Fruit fly (Drosophila melanogaster): ENCODE measurements around the gene zormin.

Gene zormin

DNA sequence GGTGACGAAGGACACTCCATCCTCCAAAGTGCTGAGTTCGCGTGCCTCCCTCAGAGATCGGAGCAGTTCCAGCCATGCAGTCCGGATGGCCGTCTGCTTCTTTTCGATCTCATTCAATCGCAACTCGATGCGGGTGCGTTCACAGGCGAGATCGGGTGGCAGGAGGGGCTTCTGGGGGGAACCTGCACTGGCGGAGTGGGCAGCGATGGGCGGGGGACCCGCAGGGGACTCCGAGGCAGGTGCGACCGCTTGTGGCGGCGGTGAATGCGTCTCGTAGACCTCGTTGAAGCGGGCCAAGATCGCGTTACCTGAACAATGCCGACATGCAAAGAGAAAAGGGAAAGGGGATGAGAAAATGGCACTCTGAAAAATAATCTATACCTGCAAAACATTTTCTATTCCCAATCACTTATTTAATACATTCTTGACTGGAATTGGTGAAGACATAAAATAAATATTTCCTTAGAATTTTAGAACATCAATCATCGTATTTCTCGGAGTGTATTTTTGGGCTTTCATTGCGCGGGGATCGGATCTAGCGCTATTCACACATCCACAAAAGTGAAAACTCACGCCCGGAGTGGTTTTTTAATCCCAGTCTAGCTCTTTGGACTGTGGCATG is 7.3 kb upstream of the zormin start (continued):
- peak; percentile 61; the same call in 2 of the 3 replicates for TF ChIP-seq H15 (GFP tag; IDR thresholded peaks at IDR 0.05)
- TF ChIP-seq CG8924 (tag; optimal IDR thresholded peaks at IDR 0.05), result peak; percentile 49
- TF ChIP-seq ab (GFP tag; optimal IDR thresholded peaks at IDR 0.05), result no peak
- TF ChIP-seq Neu2 (GFP tag; optimal IDR thresholded peaks at IDR 0.05; ENCODE audit: borderline replicate concordance), result no peak
- no peak for TF ChIP-seq pzg (GFP tag; optimal IDR thresholded peaks at IDR 0.05)
- TF ChIP-seq Dp (GFP tag; optimal IDR thresholded peaks at IDR 0.05), result no peak
- peak; percentile 45 for TF ChIP-seq CG17385 (GFP tag; optimal IDR thresholded peaks at IDR 0.05)
- TF ChIP-seq Rx (GFP tag; IDR thresholded peaks at IDR 0.05), result 0 out of 2 replicates have a peak, but pooled peaks have one; percentile 13
- no peak for TF ChIP-seq CG12236 (GFP tag; optimal IDR thresholded peaks at IDR 0.05)
- no peak for TF ChIP-seq sob (GFP tag; IDR thresholded peaks at IDR 0.05)
- no peak for TF ChIP-seq HmgD (GFP tag; optimal IDR thresholded peaks at IDR 0.05)
- no peak for TF ChIP-seq CG2129 (GFP tag; IDR thresholded peaks at IDR 0.05; ENCODE audit: partially characterized antibody)
- TF ChIP-seq CG15269 (tag; optimal IDR thresholded peaks at IDR 0.05), result no peak
- peak; percentile 62 for TF ChIP-seq sisA (GFP tag; IDR thresholded peaks at IDR 0.05)
- TF ChIP-seq nau (GFP tag; optimal IDR thresholded peaks at IDR 0.05), result no peak
- no peak for TF ChIP-seq insv (GFP tag; optimal IDR thresholded peaks at IDR 0.05)
- TF ChIP-seq Deaf1 (tag; optimal IDR thresholded peaks at IDR 0.05), result peak; percentile 8
- TF ChIP-seq CG3281 (GFP tag; optimal IDR thresholded peaks at IDR 0.05), result no peak
- TF ChIP-seq CG11085 (GFP tag; IDR thresholded peaks at IDR 0.05), result no peak
- TF ChIP-seq CG7839 (tag; optimal IDR thresholded peaks at IDR 0.05), result peak; percentile 66
- TF ChIP-seq CG9876 (GFP tag; optimal IDR thresholded peaks at IDR 0.05), result no peak
- TF ChIP-seq CG43689 (GFP tag; IDR thresholded peaks at IDR 0.05), result no peak
- no peak for TF ChIP-seq Sry-δ (GFP tag; optimal IDR thresholded peaks at IDR 0.05)
- TF ChIP-seq Dll (GFP tag; IDR thresholded peaks at IDR 0.05; ENCODE audit: partially characterized antibody), result no peak
- no peak for TF ChIP-seq Hey (tag; optimal IDR thresholded peaks at IDR 0.05)
- TF ChIP-seq Atf3 (GFP tag; optimal IDR thresholded peaks at IDR 0.05), result no peak
- no peak for TF ChIP-seq zf30C (GFP tag; optimal IDR thresholded peaks at IDR 0.05)
- peak; percentile 38 for TF ChIP-seq twi (tag; optimal IDR thresholded peaks at IDR 0.05)
- no peak for TF ChIP-seq wek (GFP tag; optimal IDR thresholded peaks at IDR 0.05)
- no peak for TF ChIP-seq CG10543 (GFP tag; optimal IDR thresholded peaks at IDR 0.05)
- no peak for TF ChIP-seq cad (GFP tag; optimal IDR thresholded peaks at IDR 0.05)
- no peak for TF ChIP-seq HLH54F (GFP tag; optimal IDR thresholded peaks at IDR 0.05)
- TF ChIP-seq lbe (GFP tag; optimal IDR thresholded peaks at IDR 0.05), result no peak
- peak; percentile 65 for TF ChIP-seq Sox100B (GFP tag; optimal IDR thresholded peaks at IDR 0.05)
- peak; percentile 76 for TF ChIP-seq CG31441 (GFP tag; IDR thresholded peaks at IDR 0.05)
- no peak for TF ChIP-seq CG10274 (GFP tag; optimal IDR thresholded peaks at IDR 0.05)
- TF ChIP-seq bab2 (GFP tag; optimal IDR thresholded peaks at IDR 0.05), result peak; percentile 15
- TF ChIP-seq CG4707 (GFP tag; optimal IDR thresholded peaks at IDR 0.05), result no peak
- TF ChIP-seq stc (GFP tag; IDR thresholded peaks at IDR 0.05), result 0 out of 2 replicates have a peak, but pooled peaks have one; percentile 16
- TF ChIP-seq CG3163 (GFP tag; optimal IDR thresholded peaks at IDR 0.05), result no peak
- no peak for TF ChIP-seq CTCF (GFP tag; optimal IDR thresholded peaks at IDR 0.05)
- no peak for TF ChIP-seq prd (optimal IDR thresholded peaks at IDR 0.05)
- peak; percentile 57; the same call in 1 of the 3 replicates for TF ChIP-seq prd (GFP tag; IDR thresholded peaks at IDR 0.05)
- TF ChIP-seq mld (GFP tag; IDR thresholded peaks at IDR 0.05; ENCODE audit: partially characterized antibody), result no peak
- no peak for TF ChIP-seq CG2199 (GFP tag; IDR thresholded peaks at IDR 0.05)
- TF ChIP-seq CG4730 (GFP tag; IDR thresholded peaks at IDR 0.05), result no peak
- no peak for TF ChIP-seq Elba2 (GFP tag; optimal IDR thresholded peaks at IDR 0.05)
- no peak for TF ChIP-seq h (optimal IDR thresholded peaks at IDR 0.05)
- peak; percentile 26 for TF ChIP-seq CG1602 (GFP tag; optimal IDR thresholded peaks at IDR 0.05)
- TF ChIP-seq Meics (GFP tag; optimal IDR thresholded peaks at IDR 0.05), result no peak
- no peak for TF ChIP-seq CG6683 (GFP tag; optimal IDR thresholded peaks at IDR 0.05)
- peak; percentile 63; the same call in 2 of the 3 replicates for TF ChIP-seq otp (GFP tag; IDR thresholded peaks at IDR 0.05)

All from whole organism, embryonic.